Fruit fly (Drosophila melanogaster): Measurements from ENCODE around the gene eIF2beta.

Gene eIF2beta

DNA sequence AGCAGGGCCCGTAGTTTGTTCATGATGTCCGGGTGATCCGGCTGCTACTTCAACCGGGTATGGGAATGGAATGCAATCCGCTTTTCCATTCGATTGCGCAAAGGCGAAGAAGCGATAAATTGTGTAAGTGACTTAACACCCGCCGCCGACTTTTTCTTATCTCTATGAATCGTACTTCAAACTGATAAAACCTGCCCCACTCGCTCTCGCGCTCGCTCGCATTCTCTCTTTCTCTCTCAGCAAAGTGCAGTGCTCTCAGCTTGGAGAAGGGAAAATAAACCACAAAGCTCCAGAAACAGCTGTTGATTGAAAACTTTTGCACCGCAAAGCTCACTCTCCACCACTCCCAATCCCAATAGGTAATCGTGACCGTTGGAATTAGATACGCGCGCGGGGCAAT is 36.6 kb downstream of the eIF2beta start (continued):
- no peak for TF ChIP-seq gfzf (GFP tag; optimal IDR thresholded peaks at IDR 0.05)
- TF ChIP-seq CG17612 (GFP tag; IDR thresholded peaks at IDR 0.05), result no peak
- TF ChIP-seq Abd-B (GFP tag; optimal IDR thresholded peaks at IDR 0.05), result no peak
- TF ChIP-seq MBD-R2 (GFP tag; IDR thresholded peaks at IDR 0.05), result no peak
- TF ChIP-seq D19A (tag; optimal IDR thresholded peaks at IDR 0.05), result no peak
- TF ChIP-seq twi (tag; optimal IDR thresholded peaks at IDR 0.05), result no peak
- TF ChIP-seq sd (tag; optimal IDR thresholded peaks at IDR 0.05), result peak; percentile 77
- no peak for TF ChIP-seq Spps (tag; optimal IDR thresholded peaks at IDR 0.05)
- TF ChIP-seq aop (GFP tag; IDR thresholded peaks at IDR 0.05), result no peak
- TF ChIP-seq da (GFP tag; optimal IDR thresholded peaks at IDR 0.05), result no peak
- TF ChIP-seq vvl (GFP tag; IDR thresholded peaks at IDR 0.05), result no peak
- TF ChIP-seq lbe (GFP tag; optimal IDR thresholded peaks at IDR 0.05), result peak; percentile 69
- TF ChIP-seq Trl (optimal IDR thresholded peaks at IDR 0.05), result peak; percentile 91 to 92
- TF ChIP-seq Trl (GFP tag; optimal IDR thresholded peaks at IDR 0.05), result no peak
- no peak for TF ChIP-seq CG4424 (GFP tag; optimal IDR thresholded peaks at IDR 0.05)
- TF ChIP-seq lov (optimal IDR thresholded peaks at IDR 0.05), result no peak
- no peak for TF ChIP-seq lov (GFP tag; IDR thresholded peaks at IDR 0.05)
- no peak for TF ChIP-seq CoRest (tag; optimal IDR thresholded peaks at IDR 0.05)
- no peak for TF ChIP-seq sqz (GFP tag; optimal IDR thresholded peaks at IDR 0.05)
- TF ChIP-seq CG10979 (tag; optimal IDR thresholded peaks at IDR 0.05), result no peak
- TF ChIP-seq CG14050 (GFP tag; IDR thresholded peaks at IDR 0.05), result no peak
- peak; percentile 43 for TF ChIP-seq nom (GFP tag; optimal IDR thresholded peaks at IDR 0.05)
- TF ChIP-seq tgo (GFP tag; IDR thresholded peaks at IDR 0.05), result no peak
- no peak for TF ChIP-seq D19B (GFP tag; optimal IDR thresholded peaks at IDR 0.05)
- TF ChIP-seq Hey (tag; optimal IDR thresholded peaks at IDR 0.05), result no peak
- TF ChIP-seq Sox100B (GFP tag; optimal IDR thresholded peaks at IDR 0.05), result no peak
- no peak for TF ChIP-seq zf30C (GFP tag; optimal IDR thresholded peaks at IDR 0.05)
- no peak for TF ChIP-seq CG14860 (GFP tag; IDR thresholded peaks at IDR 0.05; ENCODE audit: partially characterized antibody)
- no peak for TF ChIP-seq tna (GFP tag; IDR thresholded peaks at IDR 0.05; ENCODE audit: partially characterized antibody)
- no peak for TF ChIP-seq CG15073 (GFP tag; optimal IDR thresholded peaks at IDR 0.05)
- TF ChIP-seq CG6254 (GFP tag; optimal IDR thresholded peaks at IDR 0.05), result no peak
- no peak for TF ChIP-seq esg (GFP tag; conservative IDR thresholded peaks at IDR 0.05)
- no peak for TF ChIP-seq tx (GFP tag; optimal IDR thresholded peaks at IDR 0.05)
- no peak for TF ChIP-seq CG8089 (GFP tag; optimal IDR thresholded peaks at IDR 0.05)
- TF ChIP-seq ase (GFP tag; IDR thresholded peaks at IDR 0.05), result no peak
- no peak for TF ChIP-seq CG7987 (GFP tag; optimal IDR thresholded peaks at IDR 0.05)
- no peak for TF ChIP-seq ems (GFP tag; optimal IDR thresholded peaks at IDR 0.05)
- no peak for TF ChIP-seq CG8924 (tag; optimal IDR thresholded peaks at IDR 0.05)
- no peak for TF ChIP-seq peb (GFP tag; IDR thresholded peaks at IDR 0.05)
- no peak for TF ChIP-seq CG3838 (GFP tag; optimal IDR thresholded peaks at IDR 0.05)
- no peak for TF ChIP-seq CG10321 (GFP tag; IDR thresholded peaks at IDR 0.05)
- TF ChIP-seq Dek (tag; optimal IDR thresholded peaks at IDR 0.05), result no peak
- no peak for TF ChIP-seq az2 (GFP tag; optimal IDR thresholded peaks at IDR 0.05)
- TF ChIP-seq Dll (GFP tag; IDR thresholded peaks at IDR 0.05; ENCODE audit: partially characterized antibody), result 0 out of 4 replicates have a peak, but pooled peaks have one; percentile 31
- no peak for TF ChIP-seq NK7.1 (GFP tag; optimal IDR thresholded peaks at IDR 0.05)
- no peak for TF ChIP-seq dan (GFP tag; IDR thresholded peaks at IDR 0.05)
- TF ChIP-seq sim (GFP tag; IDR thresholded peaks at IDR 0.05), result 0 out of 2 replicates have a peak, but pooled peaks have one; percentile 23
- no peak; the same call in 1 of the 2 replicates for TF ChIP-seq stc (GFP tag; IDR thresholded peaks at IDR 0.05)
- no peak for TF ChIP-seq mld (GFP tag; IDR thresholded peaks at IDR 0.05; ENCODE audit: partially characterized antibody)
- no peak for TF ChIP-seq CG1832 (GFP tag; optimal IDR thresholded peaks at IDR 0.05)
- no peak for TF ChIP-seq nau (GFP tag; optimal IDR thresholded peaks at IDR 0.05)
- no peak for TF ChIP-seq CG17361 (GFP tag; IDR thresholded peaks at IDR 0.05)
- no peak for TF ChIP-seq Lim3 (GFP tag; IDR thresholded peaks at IDR 0.05)
